Worm (Caenorhabditis elegans): ENCODE measurements around the gene fbxc-30.

DNA sequence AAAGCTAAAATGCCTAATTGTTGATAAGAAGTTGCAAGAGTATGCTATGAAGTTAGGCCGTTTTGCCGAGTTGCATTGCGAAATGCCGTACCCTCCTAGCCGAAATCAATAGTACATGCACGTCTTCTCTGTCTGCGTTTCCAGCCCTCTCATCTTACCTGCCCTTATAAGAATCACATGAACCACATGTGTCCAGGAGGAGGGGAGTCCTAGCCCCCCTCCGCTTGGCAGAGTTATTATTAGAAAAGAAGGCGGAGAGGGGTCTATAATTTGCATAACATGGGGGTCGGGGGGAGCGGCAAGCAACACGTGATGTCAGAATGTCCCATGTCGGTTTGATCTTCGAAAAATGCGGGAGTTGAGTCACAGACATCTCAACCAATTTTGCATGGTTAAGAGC lies 35.6 kb downstream of the fbxc-30 start:
- no peak for TF ChIP-seq elt-2 (tag; optimal IDR thresholded peaks at IDR 0.05)
- TF ChIP-seq blmp-1 (tag; optimal IDR thresholded peaks at IDR 0.05) = no peak
- no peak for TF ChIP-seq lin-13 (GFP tag; optimal IDR thresholded peaks at IDR 0.05)
- TF ChIP-seq nhr-76 (tag; optimal IDR thresholded peaks at IDR 0.05) = no peak
- no peak for TF ChIP-seq ces-1 (GFP tag; optimal IDR thresholded peaks at IDR 0.05)
